Fruit fly (Drosophila melanogaster) whole organism, embryonic: ENCODE measurements around the gene CG10343.

Experiments
- Adf1 ChIP-seq: fragments of 200-800 bp; sonication (Bioruptor generic); IDR thresholded peaks from 2 replicates; pipeline ENCODE4 v1.3.6; 2022; ENCODE audit warnings: missing biosample characterization, missing genetic modification characterization
- Atf3 ChIP-seq: fragments of 200-800 bp; sonication (Bioruptor generic); optimal IDR thresholded peaks from 3 replicates; lab custom pipeline; 2016; ENCODE audit warnings: missing biosample characterization, missing genetic modification characterization
- Awh ChIP-seq: fragments of 200-800 bp; sonication (Bioruptor generic); IDR thresholded peaks from 2 replicates; pipeline ENCODE4, ENCODE4 v1.3.6; 2022; ENCODE audit warnings: missing biosample characterization, missing genetic modification characterization
- CG10462 ChIP-seq: fragments of 200-800 bp; sonication (Bioruptor generic); optimal IDR thresholded peaks from 2 replicates; lab custom pipeline; 2016; ENCODE audit warnings: missing biosample characterization, missing genetic modification characterization
- CG10543 ChIP-seq: fragments of 200-800 bp; sonication (Bioruptor generic); optimal IDR thresholded peaks from 3 replicates; lab custom pipeline; 2017; ENCODE audit warnings: missing biosample characterization, mild to moderate bottlenecking, missing genetic modification characterization, moderate library complexity
- CG10959 ChIP-seq: fragments of 200-800 bp; sonication (Bioruptor generic); IDR thresholded peaks from 2 replicates; pipeline ENCODE4 v1.3.6; 2022; ENCODE audit warnings: missing biosample characterization, missing genetic modification characterization
- CG13424 ChIP-seq: fragments of 200-800 bp; sonication (Bioruptor generic); optimal IDR thresholded peaks from 2 replicates; lab custom pipeline; 2019; ENCODE audit warnings: missing biosample characterization, mild to moderate bottlenecking, missing genetic modification characterization, moderate library complexity
- CG13775 ChIP-seq: fragments of 200-800 bp; sonication (Bioruptor generic); optimal IDR thresholded peaks from 3 replicates; lab custom pipeline; 2017; ENCODE audit warnings: missing biosample characterization, mild to moderate bottlenecking, missing genetic modification characterization
- CG14710 ChIP-seq: fragments of 200-800 bp; sonication (Bioruptor generic); optimal IDR thresholded peaks from 3 replicates; lab custom pipeline; 2019; ENCODE audit warnings: missing biosample characterization, mild to moderate bottlenecking, missing genetic modification characterization, moderate library complexity
- CG15269 ChIP-seq: fragments of 200-800 bp; sonication (Bioruptor generic); optimal IDR thresholded peaks from 2 replicates; lab custom pipeline; 2018; ENCODE audit warnings: missing biosample characterization, mild to moderate bottlenecking, missing genetic modification characterization, moderate library complexity
- CG33213 ChIP-seq: fragments of 200-800 bp; sonication (Bioruptor generic); optimal IDR thresholded peaks from 3 replicates; lab custom pipeline; 2016; ENCODE audit warnings: missing biosample characterization, missing genetic modification characterization
- CG4854 ChIP-seq: fragments of 200-800 bp; sonication (Bioruptor generic); optimal IDR thresholded peaks from 2 replicates; lab custom pipeline; 2016; ENCODE audit warnings: missing biosample characterization, missing genetic modification characterization, inconsistent platforms
- CG7786 ChIP-seq: fragments of 200-800 bp; sonication (Bioruptor generic); optimal IDR thresholded peaks from 2 replicates; lab custom pipeline; 2016; ENCODE audit warnings: missing biosample characterization, missing genetic modification characterization
- CG9215 ChIP-seq: fragments of 200-800 bp; sonication (Bioruptor generic); IDR thresholded peaks from 2 replicates; pipeline ENCODE4 v1.3.6; 2022; ENCODE audit warnings: missing biosample characterization, missing genetic modification characterization
- CG9727 ChIP-seq: fragments of 200-800 bp; sonication (Bioruptor generic); optimal IDR thresholded peaks from 3 replicates; lab custom pipeline; 2017; ENCODE audit warnings: missing biosample characterization, mild to moderate bottlenecking, missing genetic modification characterization
- CHES-1-like ChIP-seq: fragments of 200-800 bp; sonication (Bioruptor generic); optimal IDR thresholded peaks from 2 replicates; lab custom pipeline; 2016; ENCODE audit warnings: missing biosample characterization, missing genetic modification characterization
- Dad ChIP-seq: fragments of 200-800 bp; sonication (Bioruptor generic); optimal IDR thresholded peaks from 3 replicates; lab custom pipeline; 2016; ENCODE audit warnings: missing biosample characterization, missing genetic modification characterization
- Dip3 ChIP-seq: fragments of 200-800 bp; sonication (Bioruptor generic); optimal IDR thresholded peaks from 3 replicates; lab custom pipeline; 2016; ENCODE audit warnings: missing biosample characterization, missing genetic modification characterization
- Dref ChIP-seq: fragments of 200-800 bp; sonication (Bioruptor generic); IDR thresholded peaks from 2 replicates; pipeline ENCODE4 v1.3.6; 2022; ENCODE audit warnings: missing biosample characterization, missing genetic modification characterization
- Drgx ChIP-seq: fragments of 200-800 bp; sonication (Bioruptor generic); IDR thresholded peaks from 2 replicates; pipeline ENCODE4 v1.3.6; 2022; ENCODE audit warnings: missing biosample characterization, missing genetic modification characterization
- Ets65A ChIP-seq: fragments of 200-800 bp; sonication (Bioruptor generic); peaks from one replicate; lab custom pipeline; 2016; ENCODE audit warnings: missing biosample characterization, missing genetic modification characterization
- Ets97D ChIP-seq: fragments of 200-800 bp; sonication (Bioruptor generic); optimal IDR thresholded peaks from 3 replicates; lab custom pipeline; 2016; ENCODE audit warnings: missing biosample characterization, missing genetic modification characterization
- Fer2 ChIP-seq: fragments of 200-800 bp; sonication (Bioruptor generic); optimal IDR thresholded peaks from 2 replicates; lab custom pipeline; 2018; ENCODE audit warnings: missing biosample characterization, mild to moderate bottlenecking, missing genetic modification characterization, moderate library complexity
- H2.0 ChIP-seq: fragments of 200-800 bp; sonication (Bioruptor generic); IDR thresholded peaks from 2 replicates; pipeline ENCODE4 v1.3.6; 2022; ENCODE audit warnings: missing biosample characterization, missing genetic modification characterization
- Mrtf ChIP-seq: fragments of 200-800 bp; sonication (Bioruptor generic); IDR thresholded peaks from 3 replicates; pipeline ENCODE4 v1.3.6; 2022; ENCODE audit warnings: missing biosample characterization, missing genetic modification characterization
- NfI ChIP-seq: fragments of 200-800 bp; sonication (Bioruptor generic); optimal IDR thresholded peaks from 3 replicates; lab custom pipeline; 2018; ENCODE audit warnings: missing biosample characterization, mild to moderate bottlenecking, missing genetic modification characterization, moderate library complexity
- Oaz ChIP-seq: fragments of 200-800 bp; sonication (Bioruptor generic); IDR thresholded peaks from 2 replicates; pipeline ENCODE4 v1.3.6; 2022; ENCODE audit warnings: missing biosample characterization, missing genetic modification characterization
- Ravus ChIP-seq: fragments of 200-800 bp; sonication (Bioruptor generic); IDR thresholded peaks from 2 replicates; pipeline ENCODE4 v1.3.6; 2022; ENCODE audit warnings: missing biosample characterization, missing genetic modification characterization
- Trl ChIP-seq, 3 experiments: fragments of >200 bp in 2 of 3; fragments of 200-800 bp in 1 of 3; sonication (Bioruptor generic) in 1 of 3; optimal IDR thresholded peaks; 2 replicates in 1 of 3; 3 replicates in 2 of 3; lab custom pipeline; 2016 to 2017; ENCODE audit warnings: missing biosample characterization in 1 of 3, missing genetic modification characterization in 1 of 3
- YL-1 ChIP-seq: fragments of 200-800 bp; sonication (Bioruptor generic); optimal IDR thresholded peaks from 3 replicates; lab custom pipeline; 2017; ENCODE audit warnings: missing biosample characterization, mild to moderate bottlenecking, missing genetic modification characterization
- az2 ChIP-seq: fragments of 200-800 bp; sonication (Bioruptor generic); optimal IDR thresholded peaks from 3 replicates; lab custom pipeline; 2016; ENCODE audit warnings: missing biosample characterization, missing genetic modification characterization
- bsh ChIP-seq, 2 experiments: fragments of 200-800 bp; sonication (Bioruptor generic); optimal IDR thresholded peaks; 2 replicates each; lab custom pipeline; 2017 to 2018; ENCODE audit warnings: mild to moderate bottlenecking in 2 of 2, missing biosample characterization in 2 of 2, missing genetic modification characterization in 2 of 2, moderate library complexity in 1 of 2
- cad ChIP-seq: fragments of >200 bp; optimal IDR thresholded peaks from 2 replicates; lab custom pipeline; 2017; ENCODE audit warnings: missing biosample characterization, missing genetic modification characterization
- chinmo ChIP-seq: fragments of 200-800 bp; sonication (Bioruptor generic); IDR thresholded peaks from 4 replicates; pipeline ENCODE4 v1.3.6; 2022; ENCODE audit warnings: missing biosample characterization, missing genetic modification characterization; ENCODE audit not compliant: partially characterized antibody
- ci ChIP-seq: fragments of 200-800 bp; sonication (Bioruptor generic); IDR thresholded peaks from 3 replicates; pipeline ENCODE4 v1.3.6; 2022; ENCODE audit warnings: missing biosample characterization, missing genetic modification characterization
- disco-r ChIP-seq: fragments of 200-800 bp; sonication (Bioruptor generic); optimal IDR thresholded peaks from 2 replicates; lab custom pipeline; 2016; ENCODE audit warnings: missing biosample characterization, missing genetic modification characterization
- ems ChIP-seq: fragments of 200-800 bp; sonication (Bioruptor generic); optimal IDR thresholded peaks from 3 replicates; lab custom pipeline; 2016; ENCODE audit warnings: missing biosample characterization, missing genetic modification characterization
- gem ChIP-seq: fragments of 200-800 bp; sonication (Bioruptor generic); optimal IDR thresholded peaks from 2 replicates; lab custom pipeline; 2019; ENCODE audit warnings: missing biosample characterization, mild to moderate bottlenecking, missing genetic modification characterization, moderate library complexity
- lola ChIP-seq, 3 experiments: fragments of >200 bp in 2 of 3; fragments of 200-800 bp in 1 of 3; sonication (Bioruptor generic) in 1 of 3; optimal IDR thresholded peaks; 2 replicates each; lab custom pipeline; 2017 to 2019; ENCODE audit warnings: missing biosample characterization in 3 of 3, missing genetic modification characterization in 3 of 3, mild to moderate bottlenecking in 1 of 3, moderate library complexity in 1 of 3
- otp ChIP-seq: fragments of 200-800 bp; sonication (Bioruptor generic); IDR thresholded peaks from 3 replicates; pipeline ENCODE4, ENCODE4 v1.3.6; 2022; ENCODE audit warnings: missing biosample characterization, missing genetic modification characterization
- salm ChIP-seq: fragments of 200-800 bp; sonication (Bioruptor generic); optimal IDR thresholded peaks from 2 replicates; lab custom pipeline; 2018; ENCODE audit warnings: missing biosample characterization, mild to moderate bottlenecking, missing genetic modification characterization
- sim ChIP-seq: fragments of 200-800 bp; sonication (Bioruptor generic); IDR thresholded peaks from 2 replicates; pipeline ENCODE4 v1.3.6; 2022; ENCODE audit warnings: missing biosample characterization, missing genetic modification characterization
- sr ChIP-seq: fragments of 200-800 bp; sonication (Bioruptor generic); IDR thresholded peaks from 3 replicates; pipeline ENCODE4 v1.3.6; 2022; ENCODE audit warnings: missing biosample characterization, missing genetic modification characterization
- vfl ChIP-seq: fragments of 200-800 bp; sonication (Bioruptor generic); optimal IDR thresholded peaks from 2 replicates; lab custom pipeline; 2016; ENCODE audit warnings: missing biosample characterization, missing genetic modification characterization
- zf30C ChIP-seq: fragments of 200-800 bp; sonication (Bioruptor generic); optimal IDR thresholded peaks from 3 replicates; lab custom pipeline; 2018; ENCODE audit warnings: missing biosample characterization, mild to moderate bottlenecking, missing genetic modification characterization

The CG10343 gene

dm6 chr2L:18746694-18747093 is 43.4 kb downstream of the CG10343 start:
- no peak for TF ChIP-seq H2.0 (GFP tag; lab: Robert Waterston, UW)
- TF ChIP-seq Drgx (GFP tag; lab: Robert Waterston, UW): peak; percentile 61

DNA sequence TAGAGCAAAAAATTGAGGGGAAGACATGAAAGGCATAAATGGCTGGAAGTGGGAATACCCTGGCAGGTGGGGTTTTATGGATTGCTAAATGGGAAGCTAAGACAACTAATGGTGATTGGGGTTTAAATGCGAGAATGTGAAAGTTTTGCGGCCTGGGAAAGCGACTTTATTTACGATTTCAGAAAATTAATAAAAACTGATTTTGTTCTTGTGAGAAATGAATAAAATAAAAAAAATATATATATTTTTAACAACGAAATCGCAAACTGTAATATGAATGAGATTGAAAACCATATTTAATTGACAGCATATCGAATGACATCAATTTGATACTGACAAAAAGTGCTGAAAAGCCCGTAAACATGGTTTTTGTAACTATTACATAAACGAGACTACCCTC is 48.1 kb downstream of the CG10343 start:
- TF ChIP-seq NfI (GFP tag; lab: Kevin White, UChicago): no peak
- no peak for TF ChIP-seq Atf3
- TF ChIP-seq Ravus (GFP tag; lab: Robert Waterston, UW): no peak
- TF ChIP-seq CG10543: no peak
- peak; percentile 2 for TF ChIP-seq Ets65A (GFP tag; lab: Kevin White, UChicago)
- no peak for TF ChIP-seq CG10462 (GFP tag; lab: Kevin White, UChicago)
- TF ChIP-seq, all 482 proteins: peak for 1

DNA sequence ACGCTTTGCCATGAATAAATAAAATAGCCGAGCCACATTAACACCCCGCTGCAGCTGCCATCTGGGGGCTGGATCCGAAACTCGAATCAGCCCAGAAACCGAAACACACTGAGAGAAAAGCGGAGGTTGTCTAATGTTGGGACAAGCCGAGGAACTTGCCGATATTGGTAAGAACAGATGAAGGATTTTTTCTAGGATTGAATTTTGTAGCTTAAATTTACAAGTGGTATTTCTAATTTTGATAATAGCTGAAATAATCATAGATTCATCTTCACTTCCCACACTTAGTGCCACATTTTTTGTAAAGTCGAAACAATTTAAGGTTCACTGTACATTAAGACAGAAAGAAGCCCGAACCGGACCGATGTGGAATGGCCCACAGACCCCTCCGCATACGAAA is 48.8 kb downstream of the CG10343 start:
- TF ChIP-seq Drgx (GFP tag; lab: Robert Waterston, UW): peak; percentile 76
- TF ChIP-seq CG14710 (tag; lab: Kevin White, UChicago): no peak
- no peak for TF ChIP-seq sr
- no peak for TF ChIP-seq Dad (GFP tag; lab: Kevin White, UChicago)

- TF ChIP-seq salm (tag; lab: Kevin White, UChicago) (no peak), ems (no peak), disco-r (GFP tag; lab: Kevin White, UChicago) (no peak), bsh (GFP tag; optimal IDR thresholded peaks at IDR 0.05; lab: Kevin White, UChicago) (peak in 1 of 2 experiments; percentile 91), CG33213 (GFP tag; lab: Kevin White, UChicago) (no peak)
These were observed 49.5 kb downstream of the CG10343 start for dm6 chr2L:18752823-18753222.

DNA sequence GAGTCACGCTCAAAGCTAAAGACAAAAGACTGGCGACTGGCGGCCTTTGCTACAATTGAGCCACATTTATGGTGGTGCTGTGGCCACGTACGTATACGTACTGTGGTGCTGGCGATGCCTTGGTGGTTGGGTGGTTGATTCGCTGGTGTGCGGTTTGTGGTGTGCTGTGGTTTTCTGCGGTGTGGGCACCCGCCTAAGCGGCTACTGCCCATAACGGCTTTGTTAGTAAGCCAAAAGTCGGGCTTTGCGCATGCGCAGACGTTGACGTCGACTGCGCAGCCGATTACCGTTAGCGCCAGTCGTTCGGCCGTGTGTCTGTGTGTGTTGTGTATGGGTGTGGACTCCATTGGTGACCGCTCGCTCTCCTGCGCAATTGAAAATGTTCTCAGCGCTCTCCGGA is 50.0 kb downstream of the CG10343 start:
- 0 out of 2 replicates have a peak, but pooled peaks have one; percentile 15 for TF ChIP-seq CG9215 (GFP tag; lab: Robert Waterston, UW)
- no peak for TF ChIP-seq Awh (GFP tag; lab: Robert Waterston, UW)
- no peak for TF ChIP-seq vfl (GFP tag; lab: Kevin White, UChicago)
- peak; percentile 73 for TF ChIP-seq Adf1 (GFP tag; lab: Robert Waterston, UW)
- TF ChIP-seq Fer2 (tag; lab: Kevin White, UChicago): no peak
- TF ChIP-seq Oaz: no peak
- no peak for TF ChIP-seq YL-1 (GFP tag; lab: Kevin White, UChicago)
- no peak for TF ChIP-seq az2 (GFP tag; lab: Kevin White, UChicago)
- no peak for TF ChIP-seq Dip3 (GFP tag; lab: Kevin White, UChicago)
- TF ChIP-seq CG7786 (GFP tag; lab: Kevin White, UChicago): no peak
- no peak for TF ChIP-seq zf30C (GFP tag; lab: Kevin White, UChicago)
- TF ChIP-seq ci (GFP tag; lab: Robert Waterston, UW): no peak
- TF ChIP-seq CG9727 (GFP tag; lab: Kevin White, UChicago): no peak
- no peak for TF ChIP-seq sim (GFP tag; lab: Robert Waterston, UW)
- peak in 1 of 2 experiments; percentile 9 for TF ChIP-seq Trl (optimal IDR thresholded peaks at IDR 0.05; lab: Kevin White, UChicago)
- TF ChIP-seq Trl (GFP tag; optimal IDR thresholded peaks at IDR 0.05; lab: Kevin White, UChicago): no peak
- TF ChIP-seq CHES-1-like (GFP tag; lab: Kevin White, UChicago): no peak
- 0 out of 4 replicates have a peak, but pooled peaks have one; percentile 50 for TF ChIP-seq chinmo
- TF ChIP-seq gem: no peak
- no peak for TF ChIP-seq CG4854 (GFP tag; lab: Kevin White, UChicago)
- TF ChIP-seq CG13775 (GFP tag; lab: Kevin White, UChicago): no peak
- TF ChIP-seq Dref (GFP tag; lab: Robert Waterston, UW): peak; percentile 5; the same call in 1 of the 2 replicates
- no peak for TF ChIP-seq Ets97D (GFP tag; lab: Kevin White, UChicago)
- 0 out of 3 replicates have a peak, but pooled peaks have one; percentile 38 for TF ChIP-seq otp (GFP tag; lab: Robert Waterston, UW)
- TF ChIP-seq lola (GFP tag; optimal IDR thresholded peaks at IDR 0.05; lab: Kevin White, UChicago): no peak
- TF ChIP-seq CG15269 (tag; lab: Kevin White, UChicago): no peak
- no peak for TF ChIP-seq CG13424 (tag; lab: Kevin White, UChicago)
- peak; percentile 51; the same call in 1 of the 3 replicates for TF ChIP-seq Mrtf (GFP tag; lab: Robert Waterston, UW)
- no peak for TF ChIP-seq cad (GFP tag; lab: Kevin White, UChicago)
- no peak for TF ChIP-seq CG10959 (GFP tag; lab: Robert Waterston, UW)
